Worm (Caenorhabditis elegans) whole organism, midembryonic: ENCODE results near the gene ZK512.2.

Source experiments
- med-1 ChIP-seq: sonication (generic microtip); optimal IDR thresholded peaks from 2 replicates; lab custom pipeline; 2017; ENCODE audit warnings: missing genetic modification characterization, mild to moderate bottlenecking, missing compliant biosample characterization, antibody characterized with exemption, missing genetic modification reagents; ENCODE audit not compliant: insufficient read depth
- ref-1 ChIP-seq: fragments of 200-800 bp; sonication (Bioruptor generic); conservative IDR thresholded peaks from 2 replicates; pipeline ENCODE4 v1.3.6; 2022; ENCODE audit warnings: missing genetic modification reagents, missing genetic modification characterization, missing compliant biosample characterization
- ztf-23 ChIP-seq: fragments of 200-800 bp; sonication (Bioruptor generic); IDR thresholded peaks from 2 replicates; pipeline ENCODE4 v1.3.6; 2022; ENCODE audit warnings: missing genetic modification reagents, missing genetic modification characterization, missing compliant biosample characterization

- TF ChIP-seq ztf-23: no peak
- TF ChIP-seq ref-1: no peak
- TF ChIP-seq med-1: no peak
Observed at ce11 chrIII:9173239-9173638, 28.6 kb upstream of the ZK512.2 start.
